Fruit fly (Drosophila melanogaster) whole organism, embryonic: ENCODE results near the gene Mec2.

Experiments used
- ATbp ChIP-seq: fragments of 200-800 bp; sonication (Bioruptor generic); optimal IDR thresholded peaks from 2 replicates; lab custom pipeline; 2017; ENCODE audit warnings: missing biosample characterization, mild to moderate bottlenecking, missing genetic modification characterization, missing genetic modification reagents
- Aef1 ChIP-seq: fragments of 200-800 bp; sonication (Bioruptor generic); IDR thresholded peaks from 3 replicates; pipeline ENCODE4 v1.3.6; 2022; ENCODE audit warnings: missing biosample characterization, missing genetic modification characterization
- CG10321 ChIP-seq: fragments of 200-800 bp; sonication (Bioruptor generic); IDR thresholded peaks from 2 replicates; pipeline ENCODE4 v1.3.6; 2022; ENCODE audit warnings: missing biosample characterization, missing genetic modification characterization
- CG10543 ChIP-seq: fragments of 200-800 bp; sonication (Bioruptor generic); optimal IDR thresholded peaks from 3 replicates; lab custom pipeline; 2017; ENCODE audit warnings: missing biosample characterization, mild to moderate bottlenecking, missing genetic modification characterization, moderate library complexity
- CG11695 ChIP-seq: fragments of 200-800 bp; sonication (Bioruptor generic); IDR thresholded peaks from 3 replicates; pipeline ENCODE4 v1.3.6; 2022; ENCODE audit warnings: missing biosample characterization, missing genetic modification characterization
- CG13296 ChIP-seq: fragments of 200-800 bp; sonication (Bioruptor generic); optimal IDR thresholded peaks from 3 replicates; lab custom pipeline; 2018; ENCODE audit warnings: missing biosample characterization, mild to moderate bottlenecking, missing genetic modification characterization
- CG1529 ChIP-seq: fragments of 200-800 bp; sonication (Bioruptor generic); optimal IDR thresholded peaks from 3 replicates; lab custom pipeline; 2018; ENCODE audit warnings: missing biosample characterization, missing genetic modification characterization
- CG15514 ChIP-seq: fragments of 200-800 bp; sonication (Bioruptor generic); optimal IDR thresholded peaks from 3 replicates; lab custom pipeline; 2017; ENCODE audit warnings: missing biosample characterization, missing genetic modification characterization, mild to moderate bottlenecking, moderate library complexity, missing genetic modification reagents
- CG1832 ChIP-seq: fragments of 200-800 bp; sonication (Bioruptor generic); optimal IDR thresholded peaks from 2 replicates; lab custom pipeline; 2017; ENCODE audit warnings: missing biosample characterization, mild to moderate bottlenecking, missing genetic modification characterization, inconsistent platforms
- CG3163 ChIP-seq: fragments of 200-800 bp; sonication (Bioruptor generic); optimal IDR thresholded peaks from 3 replicates; lab custom pipeline; 2016; ENCODE audit warnings: missing biosample characterization, missing genetic modification characterization
- CG34224 ChIP-seq: fragments of 200-800 bp; sonication (Bioruptor generic); IDR thresholded peaks from 3 replicates; pipeline ENCODE4 v1.3.6; 2022; ENCODE audit warnings: missing biosample characterization, missing genetic modification characterization; ENCODE audit not compliant: partially characterized antibody
- CG34422 ChIP-seq: fragments of 200-800 bp; sonication (Bioruptor generic); IDR thresholded peaks from 3 replicates; pipeline ENCODE4 v1.3.6; 2022; ENCODE audit warnings: missing biosample characterization, missing genetic modification characterization
- CG4328 ChIP-seq: fragments of 200-800 bp; sonication (Bioruptor generic); optimal IDR thresholded peaks from 3 replicates; lab custom pipeline; 2017; ENCODE audit warnings: missing biosample characterization, missing genetic modification reagents, missing genetic modification characterization
- CG4360 ChIP-seq: fragments of 200-800 bp; sonication (Bioruptor generic); IDR thresholded peaks from 2 replicates; pipeline ENCODE4 v1.3.6; 2022; ENCODE audit warnings: missing biosample characterization, missing genetic modification characterization
- CG7786 ChIP-seq: fragments of 200-800 bp; sonication (Bioruptor generic); optimal IDR thresholded peaks from 2 replicates; lab custom pipeline; 2016; ENCODE audit warnings: missing biosample characterization, missing genetic modification characterization
- CG7987 ChIP-seq: fragments of 200-800 bp; sonication (Bioruptor generic); optimal IDR thresholded peaks from 2 replicates; lab custom pipeline; 2018; ENCODE audit warnings: missing biosample characterization, mild to moderate bottlenecking, missing genetic modification characterization, moderate library complexity
- CG8388 ChIP-seq: fragments of 200-800 bp; sonication (Bioruptor generic); optimal IDR thresholded peaks from 2 replicates; lab custom pipeline; 2019; ENCODE audit warnings: missing biosample characterization, mild to moderate bottlenecking, missing genetic modification characterization, moderate library complexity
- CG9727 ChIP-seq: fragments of 200-800 bp; sonication (Bioruptor generic); optimal IDR thresholded peaks from 3 replicates; lab custom pipeline; 2017; ENCODE audit warnings: missing biosample characterization, mild to moderate bottlenecking, missing genetic modification characterization
- Dek ChIP-seq: fragments of 200-800 bp; sonication (Bioruptor generic); optimal IDR thresholded peaks from 3 replicates; lab custom pipeline; 2019; ENCODE audit warnings: missing biosample characterization, mild to moderate bottlenecking, missing genetic modification characterization, moderate library complexity
- Doc3 ChIP-seq: fragments of 200-800 bp; sonication (Bioruptor generic); IDR thresholded peaks from 3 replicates; pipeline ENCODE4 v1.3.6; 2022; ENCODE audit warnings: missing biosample characterization, missing genetic modification characterization; ENCODE audit not compliant: partially characterized antibody
- Dref ChIP-seq: fragments of 200-800 bp; sonication (Bioruptor generic); IDR thresholded peaks from 2 replicates; pipeline ENCODE4 v1.3.6; 2022; ENCODE audit warnings: missing biosample characterization, missing genetic modification characterization
- Drgx ChIP-seq: fragments of 200-800 bp; sonication (Bioruptor generic); IDR thresholded peaks from 2 replicates; pipeline ENCODE4 v1.3.6; 2022; ENCODE audit warnings: missing biosample characterization, missing genetic modification characterization
- HLHmδ ChIP-seq: fragments of 200-800 bp; sonication (Bioruptor generic); optimal IDR thresholded peaks from 2 replicates; lab custom pipeline; 2018; ENCODE audit warnings: missing biosample characterization, mild to moderate bottlenecking, missing genetic modification characterization, moderate library complexity
- NC2α ChIP-seq: fragments of 200-800 bp; sonication (Bioruptor generic); optimal IDR thresholded peaks from 2 replicates; lab custom pipeline; 2016; ENCODE audit warnings: missing biosample characterization, missing genetic modification characterization
- Sry-δ ChIP-seq: fragments of 200-800 bp; sonication (Bioruptor generic); optimal IDR thresholded peaks from 2 replicates; lab custom pipeline; 2016; ENCODE audit warnings: missing biosample characterization, missing genetic modification characterization
- Xbp1 ChIP-seq: fragments of 200-800 bp; sonication (Bioruptor generic); optimal IDR thresholded peaks from 3 replicates; lab custom pipeline; 2016; ENCODE audit warnings: missing biosample characterization, mild to moderate bottlenecking, missing genetic modification characterization
- amos ChIP-seq: fragments of 200-800 bp; sonication (Bioruptor generic); IDR thresholded peaks from 2 replicates; pipeline ENCODE4 v1.3.6; 2022; ENCODE audit warnings: missing biosample characterization, missing genetic modification characterization; ENCODE audit not compliant: partially characterized antibody
- bowl ChIP-seq: fragments of 200-800 bp; sonication (Bioruptor generic); IDR thresholded peaks from 2 replicates; pipeline ENCODE4 v1.3.6; 2022; ENCODE audit warnings: missing biosample characterization, missing genetic modification characterization
- bsh ChIP-seq, 2 experiments: fragments of 200-800 bp; sonication (Bioruptor generic); optimal IDR thresholded peaks; 2 replicates each; lab custom pipeline; 2017 to 2018; ENCODE audit warnings: mild to moderate bottlenecking in 2 of 2, missing biosample characterization in 2 of 2, missing genetic modification characterization in 2 of 2, moderate library complexity in 1 of 2
- caup ChIP-seq: fragments of 200-800 bp; sonication (Bioruptor generic); optimal IDR thresholded peaks from 3 replicates; lab custom pipeline; 2017; ENCODE audit warnings: missing biosample characterization, mild to moderate bottlenecking, missing genetic modification characterization, moderate library complexity; ENCODE audit not compliant: severe bottlenecking
- cg ChIP-seq: fragments of 200-800 bp; sonication (Bioruptor generic); optimal IDR thresholded peaks from 3 replicates; lab custom pipeline; 2019; ENCODE audit warnings: missing biosample characterization, mild to moderate bottlenecking, missing genetic modification characterization, moderate library complexity
- chinmo ChIP-seq: fragments of 200-800 bp; sonication (Bioruptor generic); IDR thresholded peaks from 4 replicates; pipeline ENCODE4 v1.3.6; 2022; ENCODE audit warnings: missing biosample characterization, missing genetic modification characterization; ENCODE audit not compliant: partially characterized antibody
- crc ChIP-seq: fragments of 200-800 bp; sonication (Bioruptor generic); optimal IDR thresholded peaks from 2 replicates; lab custom pipeline; 2016; ENCODE audit warnings: missing biosample characterization, missing genetic modification characterization
- cwo ChIP-seq: fragments of 200-800 bp; sonication (Bioruptor generic); optimal IDR thresholded peaks from 3 replicates; lab custom pipeline; 2017; ENCODE audit warnings: missing biosample characterization, missing genetic modification characterization, mild to moderate bottlenecking, moderate library complexity, missing genetic modification reagents
- danr ChIP-seq: fragments of 200-800 bp; sonication (Bioruptor generic); IDR thresholded peaks from 2 replicates; pipeline ENCODE4 v1.3.6; 2022; ENCODE audit warnings: missing biosample characterization, missing genetic modification characterization
- dati ChIP-seq: fragments of 200-800 bp; sonication (Bioruptor generic); IDR thresholded peaks from 2 replicates; pipeline ENCODE4 v1.3.6; 2022; ENCODE audit warnings: missing biosample characterization, missing genetic modification characterization
- dm ChIP-seq: fragments of 200-800 bp; sonication (Bioruptor generic); optimal IDR thresholded peaks from 3 replicates; lab custom pipeline; 2016; ENCODE audit warnings: missing biosample characterization, missing genetic modification characterization
- en ChIP-seq: fragments of 200-800 bp; sonication (Bioruptor generic); optimal IDR thresholded peaks from 2 replicates; lab custom pipeline; 2016; ENCODE audit warnings: missing biosample characterization, missing genetic modification characterization
- gce ChIP-seq: fragments of 200-800 bp; sonication (Bioruptor generic); IDR thresholded peaks from 3 replicates; pipeline ENCODE4 v1.3.6; 2022; ENCODE audit warnings: missing biosample characterization, missing genetic modification characterization
- insv ChIP-seq, 2 experiments: fragments of 200-800 bp; sonication (Bioruptor generic); optimal IDR thresholded peaks; 3 replicates each; lab custom pipeline; 2016 to 2018; ENCODE audit warnings: missing biosample characterization in 2 of 2, missing genetic modification characterization in 2 of 2
- lmd ChIP-seq: fragments of 200-800 bp; sonication (Bioruptor generic); IDR thresholded peaks from 2 replicates; pipeline ENCODE4 v1.3.6; 2022; ENCODE audit warnings: missing biosample characterization, missing genetic modification characterization
- odd ChIP-seq: fragments of 200-800 bp; sonication (Bioruptor generic); optimal IDR thresholded peaks from 2 replicates; lab custom pipeline; 2017; ENCODE audit warnings: missing biosample characterization, mild to moderate bottlenecking, missing genetic modification characterization
- rib ChIP-seq: fragments of 200-800 bp; sonication (Bioruptor generic); IDR thresholded peaks from 2 replicates; pipeline ENCODE4 v1.3.6; 2022; ENCODE audit warnings: missing biosample characterization, missing genetic modification characterization
- shn ChIP-seq: fragments of 200-800 bp; sonication (Bioruptor generic); optimal IDR thresholded peaks from 3 replicates; lab custom pipeline; 2016; ENCODE audit warnings: missing biosample characterization, missing genetic modification characterization
- sim ChIP-seq: fragments of 200-800 bp; sonication (Bioruptor generic); IDR thresholded peaks from 2 replicates; pipeline ENCODE4 v1.3.6; 2022; ENCODE audit warnings: missing biosample characterization, missing genetic modification characterization
- stwl ChIP-seq: fragments of 200-800 bp; sonication (Bioruptor generic); optimal IDR thresholded peaks from 3 replicates; lab custom pipeline; 2018; ENCODE audit warnings: missing biosample characterization, mild to moderate bottlenecking, missing genetic modification characterization, moderate library complexity
- ttk ChIP-seq: fragments of 200-800 bp; sonication (Bioruptor generic); IDR thresholded peaks from 2 replicates; pipeline ENCODE4 v2.1.2; 2022; ENCODE audit warnings: missing biosample characterization, missing genetic modification characterization
- zen ChIP-seq: fragments of 200-800 bp; sonication (Bioruptor generic); optimal IDR thresholded peaks from 3 replicates; lab custom pipeline; 2018; ENCODE audit warnings: missing biosample characterization, mild to moderate bottlenecking, missing genetic modification characterization, moderate library complexity

Gene Mec2

dm6 chrX:19153288-19154130 is 34.3 kb upstream of the Mec2 start (continued):
- TF ChIP-seq CG1832 = peak; percentile 38
- 0 out of 2 replicates have a peak, but pooled peaks have one; percentile 29 for TF ChIP-seq Dref
- TF ChIP-seq lmd = no peak
- no peak for TF ChIP-seq ttk (GFP tag; lab: Robert Waterston, UW)
- peak; percentile 98 for TF ChIP-seq CG3163 (GFP tag; lab: Kevin White, UChicago)
- peak; percentile 68; the same call in 2 of the 3 replicates for TF ChIP-seq CG34422 (GFP tag; lab: Robert Waterston, UW)
- peak; percentile 28; the same call in 1 of the 2 replicates for TF ChIP-seq Drgx (GFP tag; lab: Robert Waterston, UW)
- no peak for TF ChIP-seq Dek (tag; lab: Kevin White, UChicago)
- no peak for TF ChIP-seq Sry-δ (GFP tag; lab: Kevin White, UChicago)
- TF ChIP-seq Aef1 (GFP tag; lab: Robert Waterston, UW) = peak; percentile 54; the same call in 1 of the 3 replicates
- TF ChIP-seq CG4360 (GFP tag; lab: Robert Waterston, UW) = peak; percentile 96
- no peak for TF ChIP-seq zen (tag; lab: Kevin White, UChicago)
- TF ChIP-seq crc (GFP tag; lab: Kevin White, UChicago) = no peak
- 0 out of 3 replicates have a peak, but pooled peaks have one; percentile 31 for TF ChIP-seq gce (GFP tag; lab: Robert Waterston, UW)
- TF ChIP-seq CG10543 = peak; percentile 87
- TF ChIP-seq bsh (GFP tag; optimal IDR thresholded peaks at IDR 0.05; lab: Kevin White, UChicago) = no peak
- TF ChIP-seq cwo = peak; percentile 91
- TF ChIP-seq CG1529 (GFP tag; lab: Kevin White, UChicago) = no peak
- no peak for TF ChIP-seq CG9727 (GFP tag; lab: Kevin White, UChicago)
- no peak for TF ChIP-seq danr (GFP tag; lab: Robert Waterston, UW)
- no peak for TF ChIP-seq Doc3
- TF ChIP-seq CG7987 = peak; percentile 70
- no peak for TF ChIP-seq CG7786 (GFP tag; lab: Kevin White, UChicago)
- 0 out of 2 replicates have a peak, but pooled peaks have one; percentile 4 for TF ChIP-seq dati (GFP tag; lab: Robert Waterston, UW)
- no peak for TF ChIP-seq CG15514 (GFP tag; lab: Kevin White, UChicago)
- no peak; the same call in 2 of the 3 replicates for TF ChIP-seq CG11695 (GFP tag; lab: Robert Waterston, UW)
- TF ChIP-seq sim = no peak
- TF ChIP-seq ATbp (GFP tag; lab: Kevin White, UChicago) = no peak
- TF ChIP-seq CG34224 (GFP tag; lab: Robert Waterston, UW) = no peak
- peak; percentile 61 for TF ChIP-seq NC2α (GFP tag; lab: Kevin White, UChicago)
- TF ChIP-seq CG4328 = no peak
- no peak for TF ChIP-seq en (GFP tag; lab: Kevin White, UChicago)
- no peak for TF ChIP-seq bowl (GFP tag; lab: Robert Waterston, UW)
- TF ChIP-seq shn (GFP tag; lab: Kevin White, UChicago) = peak; percentile 13
- peak; percentile 94 for TF ChIP-seq chinmo
- peak; percentile 12 for TF ChIP-seq caup (GFP tag; lab: Kevin White, UChicago)
- TF ChIP-seq HLHmδ (GFP tag; lab: Kevin White, UChicago) = peak; percentile 31
- TF ChIP-seq CG10321 = 0 out of 2 replicates have a peak, but pooled peaks have one; percentile 36
- TF ChIP-seq rib (GFP tag; lab: Robert Waterston, UW) = peak; percentile 83; the same call in 1 of the 2 replicates
- TF ChIP-seq Xbp1 (GFP tag; lab: Kevin White, UChicago) = no peak
- TF ChIP-seq cg = peak; percentile 63
- TF ChIP-seq dm (GFP tag; lab: Kevin White, UChicago) = no peak
- TF ChIP-seq stwl (tag; lab: Kevin White, UChicago) = no peak
- TF ChIP-seq odd (GFP tag; lab: Kevin White, UChicago) = no peak
- no peak for TF ChIP-seq insv (GFP tag; optimal IDR thresholded peaks at IDR 0.05; lab: Kevin White, UChicago)
- peak; percentile 44; the same call in 1 of the 2 replicates for TF ChIP-seq amos
- no peak for TF ChIP-seq CG8388 (GFP tag; lab: Kevin White, UChicago)
- peak; percentile 26 for TF ChIP-seq CG13296 (GFP tag; lab: Kevin White, UChicago)
